Fruit fly (Drosophila melanogaster) whole organism, adult: ENCODE data around the gene Gbs-70E.

Source experiments
- CG11617 ChIP-seq: fragments of 200-800 bp; sonication (Bioruptor generic); optimal IDR thresholded peaks from 2 replicates; lab custom pipeline; 2017; ENCODE audit warnings: mild to moderate bottlenecking, missing biosample characterization, missing genetic modification reagents, missing genetic modification characterization
- CG12768 ChIP-seq: fragments of 200-800 bp; sonication (Bioruptor generic); optimal IDR thresholded peaks from 2 replicates; lab custom pipeline; 2017; ENCODE audit warnings: missing biosample characterization, missing genetic modification characterization, mild to moderate bottlenecking, moderate library complexity, missing genetic modification reagents
- CG14711 ChIP-seq: fragments of 200-800 bp; sonication (Bioruptor generic); optimal IDR thresholded peaks from 2 replicates; lab custom pipeline; 2018; ENCODE audit warnings: missing biosample characterization, mild to moderate bottlenecking, missing genetic modification characterization, moderate library complexity
- CG1620 ChIP-seq: fragments of 200-800 bp; sonication (Bioruptor generic); optimal IDR thresholded peaks from 2 replicates; lab custom pipeline; 2016; ENCODE audit warnings: missing biosample characterization, missing genetic modification characterization
- CG33017 ChIP-seq: fragments of 200-800 bp; sonication (Bioruptor generic); optimal IDR thresholded peaks from 2 replicates; lab custom pipeline; 2018; ENCODE audit warnings: missing biosample characterization, mild to moderate bottlenecking, missing genetic modification characterization, moderate library complexity
- CG5204 ChIP-seq: fragments of 200-800 bp; sonication (Bioruptor generic); optimal IDR thresholded peaks from 2 replicates; lab custom pipeline; 2016; ENCODE audit warnings: missing biosample characterization, missing genetic modification characterization
- CG7045 ChIP-seq: fragments of 200-800 bp; sonication (Bioruptor generic); optimal IDR thresholded peaks from 2 replicates; lab custom pipeline; 2017; ENCODE audit warnings: missing biosample characterization, mild to moderate bottlenecking, missing genetic modification characterization
- CG7101 ChIP-seq: fragments of 200-800 bp; sonication (Bioruptor generic); optimal IDR thresholded peaks from 2 replicates; lab custom pipeline; 2018; ENCODE audit warnings: missing biosample characterization, mild to moderate bottlenecking, missing genetic modification characterization, moderate library complexity
- Clk ChIP-seq: fragments of 200-800 bp; sonication (Bioruptor generic); optimal IDR thresholded peaks from 2 replicates; lab custom pipeline; 2017; ENCODE audit warnings: missing biosample characterization, missing genetic modification characterization
- Crg-1 ChIP-seq: fragments of 200-800 bp; sonication (Bioruptor generic); optimal IDR thresholded peaks from 2 replicates; lab custom pipeline; 2016; ENCODE audit warnings: missing biosample characterization, missing genetic modification characterization
- Hr96 ChIP-seq: fragments of 200-800 bp; sonication (Bioruptor generic); optimal IDR thresholded peaks from 2 replicates; lab custom pipeline; 2016; ENCODE audit warnings: missing biosample characterization, missing genetic modification characterization
- Mnt ChIP-seq: fragments of 200-800 bp; sonication (Bioruptor generic); optimal IDR thresholded peaks from 2 replicates; lab custom pipeline; 2016; ENCODE audit warnings: missing biosample characterization, mild to moderate bottlenecking, missing genetic modification characterization
- bab1 ChIP-seq: fragments of 200-800 bp; sonication (Bioruptor generic); optimal IDR thresholded peaks from 3 replicates; lab custom pipeline; 2019; ENCODE audit warnings: missing biosample characterization, mild to moderate bottlenecking, missing genetic modification characterization, moderate library complexity
- cic ChIP-seq: fragments of 200-800 bp; sonication (Bioruptor generic); optimal IDR thresholded peaks from 2 replicates; lab custom pipeline; 2017; ENCODE audit warnings: missing biosample characterization, mild to moderate bottlenecking, missing genetic modification characterization, moderate library complexity
- cnc ChIP-seq, 2 experiments: fragments of >200 bp; optimal IDR thresholded peaks; 2 replicates each; lab custom pipeline; 2017
- kay ChIP-seq: fragments of 200-800 bp; sonication (Bioruptor generic); peaks from one replicate; lab custom pipeline; 2016; ENCODE audit warnings: missing biosample characterization, missing genetic modification characterization, borderline replicate concordance
- ovo ChIP-seq: fragments of 200-800 bp; sonication (Bioruptor generic); optimal IDR thresholded peaks from 2 replicates; lab custom pipeline; 2016; ENCODE audit warnings: missing biosample characterization, missing genetic modification characterization
- pad ChIP-seq: fragments of 200-800 bp; sonication (Bioruptor generic); optimal IDR thresholded peaks from 3 replicates; lab custom pipeline; 2017; ENCODE audit warnings: missing biosample characterization, missing genetic modification characterization, mild to moderate bottlenecking, moderate library complexity, missing genetic modification reagents
- tj ChIP-seq: fragments of 200-800 bp; sonication (Bioruptor generic); optimal IDR thresholded peaks from 3 replicates; lab custom pipeline; 2017; ENCODE audit warnings: missing biosample characterization, mild to moderate bottlenecking, missing genetic modification characterization, moderate library complexity
- toe ChIP-seq: fragments of 200-800 bp; sonication (Bioruptor generic); optimal IDR thresholded peaks from 2 replicates; lab custom pipeline; 2016; ENCODE audit warnings: missing biosample characterization, missing genetic modification characterization

The Gbs-70E gene

DNA sequence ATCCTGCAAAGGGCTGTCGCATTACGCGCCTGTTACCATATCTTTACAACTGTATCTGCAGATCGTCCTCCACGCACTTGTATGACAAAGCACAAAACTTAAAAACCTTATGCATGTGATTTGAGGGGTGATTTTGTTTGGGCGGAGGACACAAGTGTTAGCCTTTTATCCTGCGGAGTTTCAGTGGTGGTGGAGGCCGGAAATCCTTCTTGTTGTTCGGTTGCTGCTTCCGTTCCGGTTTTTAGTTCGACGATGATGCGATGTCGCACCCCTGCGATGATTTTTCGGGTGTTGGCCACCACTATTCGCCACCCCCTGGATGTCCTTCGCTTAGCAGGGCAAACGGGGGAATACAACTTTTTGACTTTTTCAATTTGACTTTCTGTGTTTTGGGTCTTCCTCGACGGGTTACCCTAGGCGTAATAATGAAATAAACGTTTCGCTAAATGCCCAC, 14.4 kb upstream of the Gbs-70E start:
- TF ChIP-seq Hr96 (GFP tag; lab: Kevin White, UChicago) = no peak
- TF ChIP-seq CG5204 (GFP tag; lab: Kevin White, UChicago) = no peak
- no peak for TF ChIP-seq CG33017 (tag; lab: Kevin White, UChicago)
- no peak for TF ChIP-seq CG1620 (GFP tag; lab: Kevin White, UChicago)
- TF ChIP-seq CG12768 (GFP tag; lab: Kevin White, UChicago) = no peak
- TF ChIP-seq CG11617 (GFP tag; lab: Kevin White, UChicago) = no peak
- TF ChIP-seq kay = no peak
- TF ChIP-seq Crg-1 (GFP tag; lab: Kevin White, UChicago) = no peak
- TF ChIP-seq CG7101 (tag; lab: Kevin White, UChicago) = no peak
- no peak for TF ChIP-seq CG14711 (tag; lab: Kevin White, UChicago)
- TF ChIP-seq cnc (optimal IDR thresholded peaks at IDR 0.05; lab: Kevin White, UChicago) = no peak
- TF ChIP-seq tj (GFP tag; lab: Kevin White, UChicago) = no peak
- no peak for TF ChIP-seq Clk
- no peak for TF ChIP-seq CG7045
- no peak for TF ChIP-seq cic (GFP tag; lab: Kevin White, UChicago)
- TF ChIP-seq ovo (GFP tag; lab: Kevin White, UChicago) = no peak
- no peak for TF ChIP-seq toe (GFP tag; lab: Kevin White, UChicago)
- no peak for TF ChIP-seq pad
- no peak for TF ChIP-seq bab1 (GFP tag; lab: Kevin White, UChicago)

DNA sequence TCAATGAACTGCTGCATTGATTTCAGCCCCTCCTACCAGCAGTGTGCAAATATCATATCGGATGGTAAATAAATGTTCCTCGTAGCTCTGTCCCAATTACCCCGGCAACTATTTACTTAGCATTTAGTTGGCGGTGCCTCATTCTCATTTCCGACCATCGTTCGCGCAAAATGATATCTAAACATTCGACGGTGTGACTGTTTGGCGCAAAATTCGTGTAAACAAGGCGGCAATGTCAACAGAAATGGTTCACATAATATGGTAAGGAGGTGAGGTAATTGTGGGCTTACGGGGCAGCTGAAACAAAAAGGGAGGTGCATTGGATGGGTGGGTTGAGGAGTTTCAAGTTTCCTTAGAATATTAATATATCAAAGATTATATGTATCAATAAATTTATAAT, 13.6 kb upstream of the Gbs-70E start:
- TF ChIP-seq CG1620 (GFP tag; lab: Kevin White, UChicago) (peak; percentile 40), ovo (GFP tag; lab: Kevin White, UChicago) (peak; percentile 61), CG7101 (tag; lab: Kevin White, UChicago) (peak; percentile 64), CG11617 (GFP tag; lab: Kevin White, UChicago) (no peak), CG14711 (tag; lab: Kevin White, UChicago) (no peak), CG5204 (GFP tag; lab: Kevin White, UChicago) (no peak), Mnt (GFP tag; lab: Kevin White, UChicago) (peak; percentile 16), tj (GFP tag; lab: Kevin White, UChicago) (no peak), Hr96 (GFP tag; lab: Kevin White, UChicago) (no peak), Crg-1 (GFP tag; lab: Kevin White, UChicago) (peak; percentile 65), Clk (no peak), CG12768 (GFP tag; lab: Kevin White, UChicago) (peak; percentile 1), cic (GFP tag; lab: Kevin White, UChicago) (no peak), cnc (optimal IDR thresholded peaks at IDR 0.05; lab: Kevin White, UChicago) (no peak), CG7045 (no peak), kay (no peak), CG33017 (tag; lab: Kevin White, UChicago) (no peak), toe (GFP tag; lab: Kevin White, UChicago) (no peak), bab1 (GFP tag; lab: Kevin White, UChicago) (no peak), pad (peak; percentile 13)

DNA sequence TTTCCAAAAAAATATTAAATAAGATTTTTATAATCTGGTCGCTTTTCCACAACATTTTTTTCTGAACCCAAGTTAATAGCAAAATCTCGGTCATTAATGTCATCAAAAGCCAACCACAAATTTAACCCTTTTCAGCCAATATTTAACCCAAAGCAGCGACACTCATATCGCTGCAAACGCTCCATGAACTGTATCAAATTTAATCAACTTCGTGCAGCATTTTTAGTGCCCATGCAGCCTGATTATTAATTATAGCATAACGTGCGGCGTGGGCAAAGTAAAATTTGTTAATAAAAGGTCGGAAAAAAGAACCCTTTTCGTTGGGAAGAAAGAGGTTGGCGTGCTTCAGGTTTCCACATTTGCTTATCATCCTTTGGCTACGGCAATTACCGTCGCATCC, 12.7 kb upstream of the Gbs-70E start:
- TF ChIP-seq kay = no peak
- no peak for TF ChIP-seq pad
- no peak for TF ChIP-seq Mnt (GFP tag; lab: Kevin White, UChicago)
- TF ChIP-seq ovo (GFP tag; lab: Kevin White, UChicago) = no peak

DNA sequence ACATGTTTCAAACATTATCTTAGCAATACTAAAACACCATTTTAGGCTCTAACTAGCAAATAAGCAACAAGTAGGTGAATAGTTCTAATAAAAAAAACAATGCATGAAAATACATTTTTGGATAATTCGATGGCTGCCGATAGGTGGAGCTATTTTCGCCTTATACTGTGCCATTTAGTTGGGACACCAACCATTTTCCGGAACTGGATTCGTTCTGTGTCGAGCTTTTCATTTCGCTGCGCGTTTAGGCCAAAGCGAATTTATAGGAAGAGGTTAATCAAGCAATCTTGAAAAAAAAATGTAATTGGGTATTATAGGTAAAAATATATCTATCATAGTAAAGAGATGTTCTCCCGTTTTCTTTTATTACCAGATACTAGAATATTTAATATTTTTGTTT, 11.9 kb upstream of the Gbs-70E start:
- TF ChIP-seq kay = peak; percentile 51
- TF ChIP-seq pad = peak; percentile 23
- TF ChIP-seq ovo (GFP tag; lab: Kevin White, UChicago) = no peak

DNA sequence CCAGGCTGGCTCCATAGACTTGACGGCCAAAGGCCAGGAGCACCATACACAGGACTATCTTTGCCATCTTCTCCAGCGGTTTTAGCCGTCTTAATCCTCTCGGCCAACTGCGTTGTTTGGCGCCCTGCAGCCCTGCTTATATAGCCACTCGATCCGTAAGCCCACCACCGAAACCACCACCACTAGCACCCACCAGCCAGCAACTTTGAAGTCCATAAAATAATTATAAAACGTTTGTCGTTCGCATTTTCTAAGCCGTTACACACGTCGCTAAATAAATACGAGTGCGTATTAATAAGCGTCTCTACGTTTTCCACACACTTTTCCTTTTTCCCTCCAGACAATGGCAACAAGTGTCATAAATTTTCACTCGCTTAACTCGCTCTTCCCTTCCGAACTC, 9.9 kb upstream of the Gbs-70E start, which contains the start of gene Lk:
Lk (minus strand) TSS at position 101 of the 400 bp plus-strand sequence.
- TF ChIP-seq Hr96 (GFP tag; lab: Kevin White, UChicago) = no peak
- TF ChIP-seq CG7045 = no peak
- TF ChIP-seq cic (GFP tag; lab: Kevin White, UChicago) = no peak
- no peak for TF ChIP-seq toe (GFP tag; lab: Kevin White, UChicago)
- no peak for TF ChIP-seq CG7101 (tag; lab: Kevin White, UChicago)
- TF ChIP-seq Mnt (GFP tag; lab: Kevin White, UChicago) = no peak
- TF ChIP-seq Crg-1 (GFP tag; lab: Kevin White, UChicago) = no peak
- no peak for TF ChIP-seq tj (GFP tag; lab: Kevin White, UChicago)
- no peak for TF ChIP-seq pad
- no peak for TF ChIP-seq ovo (GFP tag; lab: Kevin White, UChicago)
- no peak for TF ChIP-seq kay
- TF ChIP-seq CG14711 (tag; lab: Kevin White, UChicago) = no peak
- no peak for TF ChIP-seq CG11617 (GFP tag; lab: Kevin White, UChicago)
- no peak for TF ChIP-seq cnc (optimal IDR thresholded peaks at IDR 0.05; lab: Kevin White, UChicago)
- TF ChIP-seq CG12768 (GFP tag; lab: Kevin White, UChicago) = no peak
- TF ChIP-seq CG5204 (GFP tag; lab: Kevin White, UChicago) = no peak
- no peak for TF ChIP-seq bab1 (GFP tag; lab: Kevin White, UChicago)
- TF ChIP-seq CG33017 (tag; lab: Kevin White, UChicago) = no peak
- TF ChIP-seq Clk = no peak
- TF ChIP-seq CG1620 (GFP tag; lab: Kevin White, UChicago) = no peak

DNA sequence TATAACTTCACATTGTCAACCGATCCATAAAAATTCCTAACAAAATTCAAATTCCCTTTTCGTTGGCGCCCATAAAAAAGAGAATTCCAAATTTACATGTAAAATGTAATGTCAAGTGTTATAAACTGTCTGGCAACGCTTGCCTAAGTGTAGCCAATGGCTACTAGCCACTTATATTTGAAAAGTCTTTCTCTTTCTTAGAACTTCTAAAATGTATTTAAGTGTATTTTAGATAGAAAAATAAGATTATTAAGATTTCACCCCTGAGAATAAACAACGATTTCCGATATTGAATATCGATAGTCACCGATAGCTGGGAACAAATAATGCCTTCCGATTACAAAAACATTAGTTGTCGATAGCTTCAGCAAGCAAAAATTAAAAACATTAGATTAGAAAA, 8.9 kb upstream of the Gbs-70E start, which contains the start of gene CG34039:
CG34039 (plus strand) TSS at position 342 of the 400 bp plus-strand sequence.
- TF ChIP-seq kay = peak; percentile 82
- peak; percentile 36 for TF ChIP-seq bab1 (GFP tag; lab: Kevin White, UChicago)
- TF ChIP-seq cnc (optimal IDR thresholded peaks at IDR 0.05; lab: Kevin White, UChicago) = no peak
- TF ChIP-seq ovo (GFP tag; lab: Kevin White, UChicago) = no peak
- TF ChIP-seq Hr96 (GFP tag; lab: Kevin White, UChicago) = no peak
